Comparison of ENCODE assay signal across 1 fruit fly cellular context in genomic region chr3R:8349449-8350115, dm6.
TF ChIP-seq lines count a peak whose summit lies in the region.

TSS of gene Atg13 (plus strand) at chr3R:8349815.

TF ChIP-seq in whole organism, embryonic, 481 proteins besides CTCF, POLR2A, EP300 and RAD21 (continued from another document and continues in another):
- TF ChIP-seq CG30020 (tag; optimal IDR thresholded peaks at IDR 0.05; lab: Kevin White, UChicago) = peak; percentile 95
- TF ChIP-seq unpg (GFP tag; optimal IDR thresholded peaks at IDR 0.05; lab: Kevin White, UChicago) = no peak
- TF ChIP-seq CG9437 (GFP tag; optimal IDR thresholded peaks at IDR 0.05; lab: Kevin White, UChicago) = peak; percentile 96
- no peak for TF ChIP-seq Fer2 (tag; optimal IDR thresholded peaks at IDR 0.05; lab: Kevin White, UChicago)
- TF ChIP-seq Adf1 (GFP tag; IDR thresholded peaks at IDR 0.05; lab: Robert Waterston, UW) = no peak
- no peak for TF ChIP-seq CrebB (tag; optimal IDR thresholded peaks at IDR 0.05; lab: Kevin White, UChicago)
- no peak for TF ChIP-seq gce (GFP tag; IDR thresholded peaks at IDR 0.05; lab: Robert Waterston, UW)
- TF ChIP-seq NC2α (GFP tag; optimal IDR thresholded peaks at IDR 0.05; lab: Kevin White, UChicago) = no peak
- TF ChIP-seq Six4 (GFP tag; optimal IDR thresholded peaks at IDR 0.05; lab: Kevin White, UChicago) = no peak
- no peak for TF ChIP-seq cas (GFP tag; IDR thresholded peaks at IDR 0.05; lab: Robert Waterston, UW)
- TF ChIP-seq nau (GFP tag; optimal IDR thresholded peaks at IDR 0.05; lab: Kevin White, UChicago) = no peak
- no peak for TF ChIP-seq Mrtf (GFP tag; IDR thresholded peaks at IDR 0.05; lab: Robert Waterston, UW)
- no peak for TF ChIP-seq Hmx (GFP tag; optimal IDR thresholded peaks at IDR 0.05; lab: Kevin White, UChicago)
- no peak for TF ChIP-seq CG33213 (GFP tag; optimal IDR thresholded peaks at IDR 0.05; lab: Kevin White, UChicago)
- TF ChIP-seq CG12236 (GFP tag; optimal IDR thresholded peaks at IDR 0.05; lab: Kevin White, UChicago) = no peak
- peak; percentile 70 for TF ChIP-seq inv (GFP tag; IDR thresholded peaks at IDR 0.05; lab: Robert Waterston, UW; ENCODE audit: partially characterized antibody)
- no peak for TF ChIP-seq klu (GFP tag; IDR thresholded peaks at IDR 0.05; lab: Robert Waterston, UW)
- TF ChIP-seq CHES-1-like (GFP tag; optimal IDR thresholded peaks at IDR 0.05; lab: Kevin White, UChicago) = no peak
- no peak for TF ChIP-seq Fer3 (tag; optimal IDR thresholded peaks at IDR 0.05; lab: Kevin White, UChicago)
- no peak for TF ChIP-seq onecut (GFP tag; IDR thresholded peaks at IDR 0.05; lab: Robert Waterston, UW)
- TF ChIP-seq CG1024 (GFP tag; IDR thresholded peaks at IDR 0.05; lab: Robert Waterston, UW) = peak; percentile 55; the same call in 1 of the 2 replicates
- no peak for TF ChIP-seq CG12942 (GFP tag; optimal IDR thresholded peaks at IDR 0.05; lab: Kevin White, UChicago)
- TF ChIP-seq CG18262 (tag; optimal IDR thresholded peaks at IDR 0.05; lab: Kevin White, UChicago) = peak; percentile 30
- no peak for TF ChIP-seq dmrt99B (tag; optimal IDR thresholded peaks at IDR 0.05; lab: Kevin White, UChicago)
- peak; percentile 3 for TF ChIP-seq CG10147 (GFP tag; optimal IDR thresholded peaks at IDR 0.05; lab: Kevin White, UChicago)
- no peak for TF ChIP-seq CG3847 (GFP tag; IDR thresholded peaks at IDR 0.05; lab: Robert Waterston, UW)
- no peak for TF ChIP-seq CG6765 (GFP tag; optimal IDR thresholded peaks at IDR 0.05; lab: Kevin White, UChicago)
- TF ChIP-seq NK7.1 (GFP tag; optimal IDR thresholded peaks at IDR 0.05; lab: Kevin White, UChicago) = no peak
- TF ChIP-seq jing (GFP tag; optimal IDR thresholded peaks at IDR 0.05; lab: Kevin White, UChicago) = no peak
- no peak for TF ChIP-seq TFAM (GFP tag; optimal IDR thresholded peaks at IDR 0.05; lab: Kevin White, UChicago)
- TF ChIP-seq CG12769 (tag; optimal IDR thresholded peaks at IDR 0.05; lab: Kevin White, UChicago) = no peak
- no peak for TF ChIP-seq yki (optimal IDR thresholded peaks at IDR 0.05; lab: Kevin White, UChicago)
- no peak for TF ChIP-seq CG12744 (GFP tag; optimal IDR thresholded peaks at IDR 0.05; lab: Kevin White, UChicago)
- TF ChIP-seq lilli (GFP tag; optimal IDR thresholded peaks at IDR 0.05; lab: Kevin White, UChicago) = peak; percentile 27
- no peak for TF ChIP-seq HmgZ (tag; optimal IDR thresholded peaks at IDR 0.05; lab: Kevin White, UChicago)
- peak; percentile 70 for TF ChIP-seq CoRest (tag; optimal IDR thresholded peaks at IDR 0.05; lab: Kevin White, UChicago)
- peak; percentile 52 for TF ChIP-seq CG12391 (tag; optimal IDR thresholded peaks at IDR 0.05; lab: Kevin White, UChicago)
- peak; percentile 69 for TF ChIP-seq Dll (GFP tag; IDR thresholded peaks at IDR 0.05; lab: Robert Waterston, UW; ENCODE audit: partially characterized antibody)
- peak; percentile 23 for TF ChIP-seq dmrt11E (tag; optimal IDR thresholded peaks at IDR 0.05; lab: Kevin White, UChicago)
- TF ChIP-seq gcm2 (GFP tag; optimal IDR thresholded peaks at IDR 0.05; lab: Kevin White, UChicago) = no peak
- TF ChIP-seq chm (GFP tag; IDR thresholded peaks at IDR 0.05; lab: Robert Waterston, UW) = peak; percentile 70; the same call in 1 of the 2 replicates
- peak; percentile 85 for TF ChIP-seq Opbp (GFP tag; IDR thresholded peaks at IDR 0.05; lab: Robert Waterston, UW; ENCODE audit: partially characterized antibody)
- no peak for TF ChIP-seq Atf6 (GFP tag; IDR thresholded peaks at IDR 0.05; lab: Robert Waterston, UW)
- peak; percentile 31 for TF ChIP-seq Hsf (GFP tag; optimal IDR thresholded peaks at IDR 0.05; lab: Kevin White, UChicago)
- TF ChIP-seq chinmo (GFP tag; IDR thresholded peaks at IDR 0.05; lab: Robert Waterston, UW; ENCODE audit: partially characterized antibody) = peak; percentile 73; the same call in 2 of the 4 replicates
- no peak for TF ChIP-seq CG11093 (GFP tag; IDR thresholded peaks at IDR 0.05; lab: Robert Waterston, UW)
- TF ChIP-seq wor (GFP tag; IDR thresholded peaks at IDR 0.05; lab: Robert Waterston, UW) = no peak
- no peak for TF ChIP-seq p53 (GFP tag; optimal IDR thresholded peaks at IDR 0.05; lab: Kevin White, UChicago)
- no peak for TF ChIP-seq CG15479 (GFP tag; optimal IDR thresholded peaks at IDR 0.05; lab: Kevin White, UChicago)
- no peak for TF ChIP-seq Asciz (GFP tag; optimal IDR thresholded peaks at IDR 0.05; lab: Kevin White, UChicago)
- TF ChIP-seq Ada2b (GFP tag; IDR thresholded peaks at IDR 0.05; lab: Robert Waterston, UW) = no peak
- TF ChIP-seq fd64A (GFP tag; optimal IDR thresholded peaks at IDR 0.05; lab: Kevin White, UChicago) = no peak
- TF ChIP-seq Med (GFP tag; lab: Kevin White, UChicago) = peak; percentile 75
- no peak for TF ChIP-seq pnt (GFP tag; optimal IDR thresholded peaks at IDR 0.05; lab: Kevin White, UChicago)
- TF ChIP-seq CG16813 (GFP tag; IDR thresholded peaks at IDR 0.05; lab: Robert Waterston, UW; ENCODE audit: partially characterized antibody) = peak; percentile 83
- TF ChIP-seq Doc3 (GFP tag; IDR thresholded peaks at IDR 0.05; lab: Robert Waterston, UW; ENCODE audit: partially characterized antibody) = peak; percentile 42; the same call in 1 of the 3 replicates
- no peak for TF ChIP-seq hth (optimal IDR thresholded peaks at IDR 0.05; lab: Kevin White, UChicago)
- peak; percentile 76 for TF ChIP-seq tna (GFP tag; IDR thresholded peaks at IDR 0.05; lab: Robert Waterston, UW; ENCODE audit: partially characterized antibody)
- no peak for TF ChIP-seq Ravus (GFP tag; IDR thresholded peaks at IDR 0.05; lab: Robert Waterston, UW)
- TF ChIP-seq Scr (GFP tag; IDR thresholded peaks at IDR 0.05; lab: Robert Waterston, UW; ENCODE audit: partially characterized antibody) = peak; percentile 77
- no peak for TF ChIP-seq Max (GFP tag; optimal IDR thresholded peaks at IDR 0.05; lab: Kevin White, UChicago)
- TF ChIP-seq zf30C (GFP tag; optimal IDR thresholded peaks at IDR 0.05; lab: Kevin White, UChicago) = no peak
- no peak for TF ChIP-seq psq (GFP tag; optimal IDR thresholded peaks at IDR 0.05; lab: Kevin White, UChicago)
- TF ChIP-seq MESR4 (GFP tag; optimal IDR thresholded peaks at IDR 0.05; lab: Kevin White, UChicago) = peak; percentile 80
- no peak for TF ChIP-seq HmgD (GFP tag; optimal IDR thresholded peaks at IDR 0.05; lab: Kevin White, UChicago)
- peak; percentile 2 for TF ChIP-seq bab2 (GFP tag; optimal IDR thresholded peaks at IDR 0.05; lab: Kevin White, UChicago)
- no peak for TF ChIP-seq CG17359 (tag; optimal IDR thresholded peaks at IDR 0.05; lab: Kevin White, UChicago)
- no peak for TF ChIP-seq CG10462 (GFP tag; optimal IDR thresholded peaks at IDR 0.05; lab: Kevin White, UChicago)
- peak; percentile 45 for TF ChIP-seq HLHmδ (GFP tag; optimal IDR thresholded peaks at IDR 0.05; lab: Kevin White, UChicago)
- TF ChIP-seq CG16779 (GFP tag; IDR thresholded peaks at IDR 0.05; lab: Robert Waterston, UW) = no peak
- no peak for TF ChIP-seq btn (GFP tag; optimal IDR thresholded peaks at IDR 0.05; lab: Kevin White, UChicago)
- TF ChIP-seq CG6689 (GFP tag; IDR thresholded peaks at IDR 0.05; lab: Robert Waterston, UW) = no peak
- TF ChIP-seq Vsx1 (GFP tag; optimal IDR thresholded peaks at IDR 0.05; lab: Kevin White, UChicago) = no peak
- no peak for TF ChIP-seq Sox100B (GFP tag; optimal IDR thresholded peaks at IDR 0.05; lab: Kevin White, UChicago)
- no peak for TF ChIP-seq lab (GFP tag; optimal IDR thresholded peaks at IDR 0.05; lab: Kevin White, UChicago)
- TF ChIP-seq vvl (GFP tag; IDR thresholded peaks at IDR 0.05; lab: Robert Waterston, UW) = no peak
- no peak for TF ChIP-seq CG10979 (tag; optimal IDR thresholded peaks at IDR 0.05; lab: Kevin White, UChicago)
- no peak for TF ChIP-seq pum (GFP tag; optimal IDR thresholded peaks at IDR 0.05; lab: Kevin White, UChicago)
- peak; percentile 48 for TF ChIP-seq CG2129 (GFP tag; IDR thresholded peaks at IDR 0.05; lab: Robert Waterston, UW; ENCODE audit: partially characterized antibody)
- no peak for TF ChIP-seq CG11695 (GFP tag; IDR thresholded peaks at IDR 0.05; lab: Robert Waterston, UW)
- TF ChIP-seq H2.0 (GFP tag; IDR thresholded peaks at IDR 0.05; lab: Robert Waterston, UW) = no peak
- peak in 1 of 2 experiments; percentile 9 for TF ChIP-seq Pdp1 (GFP tag; optimal IDR thresholded peaks at IDR 0.05; lab: Kevin White, UChicago)
- TF ChIP-seq CG18619 (GFP tag; optimal IDR thresholded peaks at IDR 0.05; lab: Kevin White, UChicago) = no peak
- TF ChIP-seq CG4328 (GFP tag; optimal IDR thresholded peaks at IDR 0.05; lab: Kevin White, UChicago) = no peak
- TF ChIP-seq ems (GFP tag; optimal IDR thresholded peaks at IDR 0.05; lab: Kevin White, UChicago) = no peak
- peak; percentile 5 for TF ChIP-seq Camta (GFP tag; optimal IDR thresholded peaks at IDR 0.05; lab: Kevin White, UChicago)
- no peak for TF ChIP-seq scrt (GFP tag; optimal IDR thresholded peaks at IDR 0.05; lab: Kevin White, UChicago)
- peak; percentile 90; the same call in 1 of the 2 replicates for TF ChIP-seq amos (GFP tag; IDR thresholded peaks at IDR 0.05; lab: Robert Waterston, UW; ENCODE audit: partially characterized antibody)
- peak; percentile 69 for TF ChIP-seq HLH4C (GFP tag; IDR thresholded peaks at IDR 0.05; lab: Robert Waterston, UW; ENCODE audit: partially characterized antibody)
- TF ChIP-seq zfh1 (GFP tag; IDR thresholded peaks at IDR 0.05; lab: Robert Waterston, UW) = no peak
- TF ChIP-seq CG6175 (GFP tag; IDR thresholded peaks at IDR 0.05; lab: Robert Waterston, UW) = no peak
- no peak for TF ChIP-seq CG2678 (tag; optimal IDR thresholded peaks at IDR 0.05; lab: Kevin White, UChicago)
- peak; percentile 92 for TF ChIP-seq BEAF-32 (GFP tag; optimal IDR thresholded peaks at IDR 0.05; lab: Kevin White, UChicago)
- TF ChIP-seq C15 (GFP tag; IDR thresholded peaks at IDR 0.05; lab: Robert Waterston, UW) = no peak
- TF ChIP-seq pita (GFP tag; optimal IDR thresholded peaks at IDR 0.05; lab: Kevin White, UChicago) = no peak
- peak; percentile 11 for TF ChIP-seq Sry-β (GFP tag; optimal IDR thresholded peaks at IDR 0.05; lab: Kevin White, UChicago)
- TF ChIP-seq Dad (GFP tag; optimal IDR thresholded peaks at IDR 0.05; lab: Kevin White, UChicago) = no peak
- TF ChIP-seq CG2120 (GFP tag; optimal IDR thresholded peaks at IDR 0.05; lab: Kevin White, UChicago) = peak; percentile 46
- no peak for TF ChIP-seq Meics (GFP tag; optimal IDR thresholded peaks at IDR 0.05; lab: Kevin White, UChicago)
- TF ChIP-seq pho (GFP tag; optimal IDR thresholded peaks at IDR 0.05; lab: Kevin White, UChicago) = peak; percentile 27
- TF ChIP-seq otp (GFP tag; IDR thresholded peaks at IDR 0.05; lab: Robert Waterston, UW) = no peak
- TF ChIP-seq chn (GFP tag; optimal IDR thresholded peaks at IDR 0.05; lab: Kevin White, UChicago) = no peak
- TF ChIP-seq Dfd (GFP tag; optimal IDR thresholded peaks at IDR 0.05; lab: Kevin White, UChicago) = peak in 1 of 2 experiments; percentile 51
- no peak for TF ChIP-seq B-H1 (GFP tag; IDR thresholded peaks at IDR 0.05; lab: Robert Waterston, UW)
- peak; percentile 22 for TF ChIP-seq ind (GFP tag; optimal IDR thresholded peaks at IDR 0.05; lab: Kevin White, UChicago)
- TF ChIP-seq CG4617 (GFP tag; optimal IDR thresholded peaks at IDR 0.05; lab: Kevin White, UChicago; ENCODE audit: borderline replicate concordance) = peak; percentile 51
- TF ChIP-seq Hr51 (GFP tag; optimal IDR thresholded peaks at IDR 0.05; lab: Kevin White, UChicago) = no peak
- TF ChIP-seq CG10431 (GFP tag; optimal IDR thresholded peaks at IDR 0.05; lab: Kevin White, UChicago) = no peak
- no peak for TF ChIP-seq CG31441 (GFP tag; IDR thresholded peaks at IDR 0.05; lab: Robert Waterston, UW)
- TF ChIP-seq cato (GFP tag; optimal IDR thresholded peaks at IDR 0.05; lab: Kevin White, UChicago; ENCODE audit: borderline replicate concordance) = no peak
- no peak for TF ChIP-seq CG10565 (GFP tag; optimal IDR thresholded peaks at IDR 0.05; lab: Kevin White, UChicago)
- no peak for TF ChIP-seq ara (GFP tag; IDR thresholded peaks at IDR 0.05; lab: Robert Waterston, UW)
- no peak for TF ChIP-seq pros (GFP tag; optimal IDR thresholded peaks at IDR 0.05; lab: Kevin White, UChicago)
- TF ChIP-seq CG17186 (GFP tag; optimal IDR thresholded peaks at IDR 0.05; lab: Kevin White, UChicago) = peak; percentile 2
- TF ChIP-seq CG5180 (GFP tag; optimal IDR thresholded peaks at IDR 0.05; lab: Kevin White, UChicago) = no peak
- peak; percentile 44 for TF ChIP-seq Ets97D (GFP tag; optimal IDR thresholded peaks at IDR 0.05; lab: Kevin White, UChicago)
- TF ChIP-seq CG8478 (optimal IDR thresholded peaks at IDR 0.05; lab: Kevin White, UChicago) = no peak
- TF ChIP-seq Hr3 (GFP tag; optimal IDR thresholded peaks at IDR 0.05; lab: Kevin White, UChicago) = peak; percentile 35
- TF ChIP-seq Trl (optimal IDR thresholded peaks at IDR 0.05; lab: Kevin White, UChicago) = no peak
- TF ChIP-seq Trl (GFP tag; optimal IDR thresholded peaks at IDR 0.05; lab: Kevin White, UChicago) = no peak
- TF ChIP-seq fu2 (GFP tag; optimal IDR thresholded peaks at IDR 0.05; lab: Kevin White, UChicago) = no peak
- peak in 1 of 2 experiments; percentile 38 for TF ChIP-seq chif (GFP tag; optimal IDR thresholded peaks at IDR 0.05; lab: Kevin White, UChicago)
- no peak for TF ChIP-seq CG8944 (GFP tag; optimal IDR thresholded peaks at IDR 0.05; lab: Kevin White, UChicago)
- no peak for TF ChIP-seq disco-r (GFP tag; optimal IDR thresholded peaks at IDR 0.05; lab: Kevin White, UChicago)
- TF ChIP-seq dati (GFP tag; IDR thresholded peaks at IDR 0.05; lab: Robert Waterston, UW) = no peak
- TF ChIP-seq Fer1 (GFP tag; optimal IDR thresholded peaks at IDR 0.05; lab: Kevin White, UChicago) = peak; percentile 12
- TF ChIP-seq CG7357 (GFP tag; IDR thresholded peaks at IDR 0.05; lab: Robert Waterston, UW) = peak; percentile 93
- TF ChIP-seq dysf (GFP tag; IDR thresholded peaks at IDR 0.05; lab: Robert Waterston, UW) = peak; percentile 27; the same call in 1 of the 3 replicates
- TF ChIP-seq nerfin-2 (GFP tag; IDR thresholded peaks at IDR 0.05; lab: Robert Waterston, UW; ENCODE audit: partially characterized antibody) = peak; percentile 58
- no peak for TF ChIP-seq CG14441 (GFP tag; IDR thresholded peaks at IDR 0.05; lab: Robert Waterston, UW)
- no peak for TF ChIP-seq CG14050 (GFP tag; IDR thresholded peaks at IDR 0.05; lab: Robert Waterston, UW)
- TF ChIP-seq Deaf1 (tag; optimal IDR thresholded peaks at IDR 0.05; lab: Kevin White, UChicago) = no peak
- TF ChIP-seq CG42726 (GFP tag; IDR thresholded peaks at IDR 0.05; lab: Robert Waterston, UW; ENCODE audit: partially characterized antibody) = peak; percentile 82
- TF ChIP-seq CG17829 (tag; optimal IDR thresholded peaks at IDR 0.05; lab: Kevin White, UChicago) = peak; percentile 24
- peak; percentile 11 for TF ChIP-seq CG12104 (GFP tag; optimal IDR thresholded peaks at IDR 0.05; lab: Kevin White, UChicago)
